Worm (Caenorhabditis elegans): ENCODE measurements around the gene thoc-2.
A peak's percentile ranks its signal among the peaks of the same experiment; 100 is the strongest.

thoc-2 gene

ce11 chrIII:6389533-6389932 lies 21.7 kb downstream of the thoc-2 start, which contains the start of gene C16A3.2:
Gene C16A3.2, plus strand, starts transcription at chrIII:6389833.
- TF ChIP-seq unc-62 (GFP tag; optimal IDR thresholded peaks at IDR 0.05), result no peak
- no peak for TF ChIP-seq nhr-12 (tag; optimal IDR thresholded peaks at IDR 0.05)
- TF ChIP-seq C34F6.9 (tag; optimal IDR thresholded peaks at IDR 0.05), result no peak
- TF ChIP-seq ztf-11 (tag; optimal IDR thresholded peaks at IDR 0.05), result no peak
- TF ChIP-seq gmeb-1 (tag; optimal IDR thresholded peaks at IDR 0.05), result no peak
- TF ChIP-seq nhr-6 (tag; optimal IDR thresholded peaks at IDR 0.05), result no peak
- no peak for TF ChIP-seq crh-2 (tag; optimal IDR thresholded peaks at IDR 0.05)
- no peak for TF ChIP-seq nhr-11 (tag; optimal IDR thresholded peaks at IDR 0.05)
- no peak for TF ChIP-seq ceh-16 (tag; optimal IDR thresholded peaks at IDR 0.05)
- no peak for TF ChIP-seq F13H6.1 (tag; optimal IDR thresholded peaks at IDR 0.05)
- TF ChIP-seq Y55F3AM.14 (GFP tag; optimal IDR thresholded peaks at IDR 0.05), result no peak
- no peak for TF ChIP-seq elt-3 (tag; optimal IDR thresholded peaks at IDR 0.05)
- no peak for TF ChIP-seq alr-1 (tag; optimal IDR thresholded peaks at IDR 0.05)
- TF ChIP-seq dmd-4 (tag; optimal IDR thresholded peaks at IDR 0.05), result no peak
- TF ChIP-seq ama-1 (optimal IDR thresholded peaks at IDR 0.05), result no peak
- no peak for TF ChIP-seq unc-55 (GFP tag; optimal IDR thresholded peaks at IDR 0.05)
- no peak for TF ChIP-seq ceh-82 (tag; optimal IDR thresholded peaks at IDR 0.05)
- no peak for TF ChIP-seq snpc-4 (tag; optimal IDR thresholded peaks at IDR 0.05)
- no peak for TF ChIP-seq nhr-23 (tag; optimal IDR thresholded peaks at IDR 0.05)

DNA sequence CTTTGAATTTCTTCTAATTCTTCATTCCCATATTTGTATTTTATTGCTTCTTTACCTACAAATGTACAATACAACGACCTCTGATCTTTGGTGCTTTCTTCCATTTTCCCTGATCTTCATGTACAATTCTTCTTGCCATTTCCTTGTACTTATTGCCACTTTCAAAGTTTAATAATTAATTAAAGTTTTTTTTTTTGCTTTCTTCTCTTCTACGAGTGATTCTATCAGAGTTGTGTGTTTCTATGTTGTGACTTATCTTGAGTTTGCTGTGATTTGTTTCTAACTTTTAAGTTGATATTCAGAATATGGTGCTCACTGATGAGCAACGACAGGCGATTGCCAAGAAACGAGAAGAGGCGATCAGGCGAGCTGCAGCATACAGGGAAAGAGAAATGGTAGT lies 22.8 kb downstream of the thoc-2 start, which contains the start of gene smrc-1:
TSS of gene smrc-1 (plus strand) at position 301 of the 400 bp plus-strand sequence.
- TF ChIP-seq ceh-82 (tag; optimal IDR thresholded peaks at IDR 0.05), result no peak
- no peak for TF ChIP-seq R02D3.7 (tag; optimal IDR thresholded peaks at IDR 0.05)
- TF ChIP-seq nhr-12 (tag; optimal IDR thresholded peaks at IDR 0.05), result no peak

DNA sequence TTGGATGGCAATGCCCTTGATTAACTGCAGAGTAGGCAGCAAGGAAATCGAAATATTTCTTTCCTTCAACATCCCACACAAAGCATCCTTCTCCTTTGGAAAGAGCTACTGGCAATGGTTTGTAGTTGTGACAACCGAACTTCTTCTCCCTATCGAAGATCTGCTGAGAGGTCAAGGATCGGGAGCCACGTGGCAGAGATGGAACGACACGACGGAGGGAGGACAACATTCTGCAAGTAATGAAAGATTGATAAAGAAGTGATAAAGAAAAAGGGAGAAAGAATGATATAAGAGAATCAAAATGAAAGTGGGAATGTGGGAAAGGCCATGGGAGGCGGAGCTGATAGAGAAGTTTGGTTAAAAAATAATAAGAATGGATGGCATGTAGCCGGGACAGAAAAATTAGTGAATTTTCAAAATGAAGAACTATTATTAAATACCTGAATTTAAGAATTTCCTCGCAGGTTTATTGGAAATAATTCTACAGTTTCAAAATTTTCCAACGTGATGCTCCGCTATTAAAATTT lies 27.9 kb downstream of the thoc-2 start, which contains the start of gene oatr-1:
TSS of gene oatr-1 (minus strand) at position 477 of the 527 bp plus-strand sequence.
- peak; percentile 7 for TF ChIP-seq fos-1 (tag; optimal IDR thresholded peaks at IDR 0.05)
- TF ChIP-seq mdl-1 (tag; optimal IDR thresholded peaks at IDR 0.05), result peak in 1 of 2 experiments; percentile 2
- TF ChIP-seq crh-2 (tag; optimal IDR thresholded peaks at IDR 0.05), result peak; percentile 81
- TF ChIP-seq lsy-2 (tag; optimal IDR thresholded peaks at IDR 0.05), result no peak
- peak; percentile 64 for TF ChIP-seq sma-9 (GFP tag; optimal IDR thresholded peaks at IDR 0.05)
- no peak for TF ChIP-seq sma-9 (tag; optimal IDR thresholded peaks at IDR 0.05)

DNA sequence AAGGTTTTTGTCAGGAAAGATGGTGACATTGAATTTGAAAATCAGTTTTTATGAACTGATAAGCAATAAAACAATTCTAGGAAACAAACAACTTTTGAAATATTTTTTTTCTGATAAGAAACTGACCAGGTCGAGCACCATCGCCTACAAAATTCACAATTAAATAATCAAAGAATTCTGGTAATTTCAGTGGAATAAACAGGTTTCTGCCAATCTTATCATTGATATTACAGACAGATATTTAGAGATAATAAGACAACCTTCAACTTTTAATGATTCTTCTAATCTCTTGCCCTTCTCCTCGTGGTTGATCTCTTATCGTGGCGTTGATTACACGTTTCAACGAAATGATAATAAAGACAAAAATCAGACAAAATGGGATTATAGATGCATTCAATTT lies 28.5 kb downstream of the thoc-2 start:
- no peak for TF ChIP-seq nhr-129 (tag; optimal IDR thresholded peaks at IDR 0.05)
- TF ChIP-seq ama-1 (optimal IDR thresholded peaks at IDR 0.05), result no peak
- no peak for TF ChIP-seq nhr-10 (tag; optimal IDR thresholded peaks at IDR 0.05)
- TF ChIP-seq nhr-23 (tag; optimal IDR thresholded peaks at IDR 0.05), result no peak
- no peak for TF ChIP-seq zag-1 (tag; optimal IDR thresholded peaks at IDR 0.05)
- no peak for TF ChIP-seq nhr-77 (tag; optimal IDR thresholded peaks at IDR 0.05)
- no peak for TF ChIP-seq nhr-237 (tag; optimal IDR thresholded peaks at IDR 0.05)
- no peak for TF ChIP-seq elt-3 (tag; optimal IDR thresholded peaks at IDR 0.05)
- no peak for TF ChIP-seq lin-39 (tag; optimal IDR thresholded peaks at IDR 0.05)
- no peak for TF ChIP-seq elt-1 (tag; optimal IDR thresholded peaks at IDR 0.05)
- TF ChIP-seq sma-9 (GFP tag; optimal IDR thresholded peaks at IDR 0.05), result peak; percentile 95
- no peak for TF ChIP-seq sma-9 (tag; optimal IDR thresholded peaks at IDR 0.05)
- no peak for TF ChIP-seq aly-2 (tag; optimal IDR thresholded peaks at IDR 0.05)
- peak; percentile 68 for TF ChIP-seq nhr-21 (tag; optimal IDR thresholded peaks at IDR 0.05)
- TF ChIP-seq nhr-11 (tag; optimal IDR thresholded peaks at IDR 0.05), result no peak
- TF ChIP-seq lsy-2 (tag; optimal IDR thresholded peaks at IDR 0.05), result peak in 1 of 2 experiments; percentile 23
- TF ChIP-seq skn-1 (tag; optimal IDR thresholded peaks at IDR 0.05), result no peak
- no peak for TF ChIP-seq Y55F3AM.14 (GFP tag; optimal IDR thresholded peaks at IDR 0.05)
- no peak for TF ChIP-seq F13H6.1 (tag; optimal IDR thresholded peaks at IDR 0.05)
- TF ChIP-seq crh-2 (tag; optimal IDR thresholded peaks at IDR 0.05), result peak; percentile 12
- TF ChIP-seq ztf-4 (tag; optimal IDR thresholded peaks at IDR 0.05), result no peak
- TF ChIP-seq mab-5 (tag; optimal IDR thresholded peaks at IDR 0.05), result no peak
- no peak for TF ChIP-seq snpc-4 (tag; optimal IDR thresholded peaks at IDR 0.05)
- no peak for TF ChIP-seq dmd-4 (tag; optimal IDR thresholded peaks at IDR 0.05)
- peak; percentile 73 for TF ChIP-seq nhr-25 (tag; optimal IDR thresholded peaks at IDR 0.05)
- TF ChIP-seq ceh-82 (tag; optimal IDR thresholded peaks at IDR 0.05), result no peak
- peak; percentile 59 for TF ChIP-seq fos-1 (tag; optimal IDR thresholded peaks at IDR 0.05)
- peak in 1 of 2 experiments; percentile 18 for TF ChIP-seq mdl-1 (tag; optimal IDR thresholded peaks at IDR 0.05)
- TF ChIP-seq C34F6.9 (tag; optimal IDR thresholded peaks at IDR 0.05), result no peak
- TF ChIP-seq ztf-1 (GFP tag; conservative IDR thresholded peaks at IDR 0.05), result no peak
- TF ChIP-seq sma-3 (GFP tag; optimal IDR thresholded peaks at IDR 0.05), result peak; percentile 38
- TF ChIP-seq mbf-1 (tag; optimal IDR thresholded peaks at IDR 0.05), result no peak
- no peak for TF ChIP-seq alr-1 (tag; optimal IDR thresholded peaks at IDR 0.05)
- TF ChIP-seq ztf-11 (tag; optimal IDR thresholded peaks at IDR 0.05), result no peak
- TF ChIP-seq blmp-1 (tag; optimal IDR thresholded peaks at IDR 0.05; ENCODE audit: insufficient read depth), result peak; percentile 34
- TF ChIP-seq sem-4 (tag; optimal IDR thresholded peaks at IDR 0.05), result no peak
- TF ChIP-seq unc-39 (tag; optimal IDR thresholded peaks at IDR 0.05), result no peak
- TF ChIP-seq lin-11 (tag; optimal IDR thresholded peaks at IDR 0.05), result no peak
- no peak for TF ChIP-seq unc-55 (GFP tag; optimal IDR thresholded peaks at IDR 0.05)
- no peak for TF ChIP-seq unc-62 (GFP tag; optimal IDR thresholded peaks at IDR 0.05)
- no peak for TF ChIP-seq R02D3.7 (tag; optimal IDR thresholded peaks at IDR 0.05)
